1 fruit fly cellular context compared by ENCODE assay signal in the genomic region with DNA sequence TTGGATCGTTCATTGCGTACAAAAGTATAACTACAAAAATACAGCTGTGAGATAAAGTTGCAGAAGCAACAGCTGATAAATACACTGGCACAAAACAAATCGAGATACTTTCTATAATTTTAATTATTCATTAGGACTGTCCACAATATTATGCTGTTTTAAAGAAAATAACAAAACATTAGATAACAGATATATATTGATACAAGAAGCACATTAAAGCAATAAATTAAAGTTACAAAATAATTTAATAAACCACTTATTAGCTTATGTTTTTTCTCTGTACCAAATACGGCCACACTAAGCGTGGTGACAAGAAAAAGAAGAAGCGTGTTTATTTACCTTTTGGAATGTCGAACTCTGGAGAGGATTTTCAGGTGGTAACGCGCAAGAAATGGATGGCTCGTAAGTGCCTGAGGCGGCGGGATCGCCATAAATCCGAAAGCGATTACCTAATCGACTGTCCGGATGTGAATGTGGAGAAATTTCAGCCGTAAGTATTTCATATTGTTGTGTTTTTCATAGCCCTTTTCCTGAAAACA.
TF ChIP-seq lines count a peak whose summit lies in the region.

A gene (plus strand): TSS at position 316 of the 539 bp plus-strand sequence.
A gene (minus strand): TSS at position 489 of the 539 bp plus-strand sequence.

TF ChIP-seq in whole organism, embryonic, 481 proteins besides CTCF, POLR2A, EP300 and RAD21 (continued from another document and continues in another):
- no peak for TF ChIP-seq usp (GFP tag; optimal IDR thresholded peaks at IDR 0.05; lab: Kevin White, UChicago)
- peak; percentile 73 for TF ChIP-seq CG10274 (GFP tag; optimal IDR thresholded peaks at IDR 0.05; lab: Kevin White, UChicago)
- TF ChIP-seq Bgb (GFP tag; IDR thresholded peaks at IDR 0.05; lab: Robert Waterston, UW; ENCODE audit: partially characterized antibody): no peak
- peak; percentile 100 for TF ChIP-seq Ptx1 (GFP tag; IDR thresholded peaks at IDR 0.05; lab: Robert Waterston, UW)
- peak; percentile 89 for TF ChIP-seq CG12236 (GFP tag; optimal IDR thresholded peaks at IDR 0.05; lab: Kevin White, UChicago)
- TF ChIP-seq btn (GFP tag; optimal IDR thresholded peaks at IDR 0.05; lab: Kevin White, UChicago): peak; percentile 78
- TF ChIP-seq CG30020 (tag; optimal IDR thresholded peaks at IDR 0.05; lab: Kevin White, UChicago): peak; percentile 89
- TF ChIP-seq CG16813 (GFP tag; IDR thresholded peaks at IDR 0.05; lab: Robert Waterston, UW; ENCODE audit: partially characterized antibody): no peak
- peak; percentile 89 for TF ChIP-seq eyg (GFP tag; optimal IDR thresholded peaks at IDR 0.05; lab: Kevin White, UChicago)
- peak; percentile 94 for TF ChIP-seq CG3065 (GFP tag; optimal IDR thresholded peaks at IDR 0.05; lab: Kevin White, UChicago)
- TF ChIP-seq p53 (GFP tag; optimal IDR thresholded peaks at IDR 0.05; lab: Kevin White, UChicago): peak; percentile 70
- peak in 1 of 2 experiments; percentile 90 for TF ChIP-seq tll (GFP tag; optimal IDR thresholded peaks at IDR 0.05; lab: Kevin White, UChicago)
- peak; percentile 99 for TF ChIP-seq lmd (GFP tag; IDR thresholded peaks at IDR 0.05; lab: Robert Waterston, UW)
- peak; percentile 98 for TF ChIP-seq dmrt99B (tag; optimal IDR thresholded peaks at IDR 0.05; lab: Kevin White, UChicago)
- TF ChIP-seq grau (tag; optimal IDR thresholded peaks at IDR 0.05; lab: Kevin White, UChicago): peak; percentile 98
- peak; percentile 96 for TF ChIP-seq CG14050 (GFP tag; IDR thresholded peaks at IDR 0.05; lab: Robert Waterston, UW)
- peak; percentile 81 for TF ChIP-seq Myb (GFP tag; optimal IDR thresholded peaks at IDR 0.05; lab: Kevin White, UChicago)
- peak; percentile 56 for TF ChIP-seq MESR4 (GFP tag; optimal IDR thresholded peaks at IDR 0.05; lab: Kevin White, UChicago)
- peak; percentile 94 for TF ChIP-seq CG5245 (GFP tag; optimal IDR thresholded peaks at IDR 0.05; lab: Kevin White, UChicago)
- TF ChIP-seq CG30431 (GFP tag; optimal IDR thresholded peaks at IDR 0.05; lab: Kevin White, UChicago): peak; percentile 91
- TF ChIP-seq E2f1 (GFP tag; IDR thresholded peaks at IDR 0.05; lab: Robert Waterston, UW): peak; percentile 99
- TF ChIP-seq CG16863 (GFP tag; optimal IDR thresholded peaks at IDR 0.05; lab: Kevin White, UChicago): peak; percentile 94
- TF ChIP-seq fru (optimal IDR thresholded peaks at IDR 0.05; lab: Kevin White, UChicago): no peak
- TF ChIP-seq run (tag; optimal IDR thresholded peaks at IDR 0.05; lab: Kevin White, UChicago): peak; percentile 94
- peak in 1 of 3 experiments; percentile 93 for TF ChIP-seq Stat92E (GFP tag; optimal IDR thresholded peaks at IDR 0.05; lab: Kevin White, UChicago)
- TF ChIP-seq br (optimal IDR thresholded peaks at IDR 0.05; lab: Kevin White, UChicago): no peak
- TF ChIP-seq bigmax (GFP tag; optimal IDR thresholded peaks at IDR 0.05; lab: Kevin White, UChicago): peak; percentile 29
- TF ChIP-seq CG11398 (GFP tag; optimal IDR thresholded peaks at IDR 0.05; lab: Kevin White, UChicago): peak; percentile 84
- TF ChIP-seq org-1 (GFP tag; optimal IDR thresholded peaks at IDR 0.05; lab: Kevin White, UChicago): peak; percentile 93
- TF ChIP-seq ems (GFP tag; optimal IDR thresholded peaks at IDR 0.05; lab: Kevin White, UChicago): peak; percentile 93
- TF ChIP-seq maf-S (GFP tag; optimal IDR thresholded peaks at IDR 0.05; lab: Kevin White, UChicago): peak; percentile 94
- peak; percentile 97 for TF ChIP-seq twi (tag; optimal IDR thresholded peaks at IDR 0.05; lab: Kevin White, UChicago)
- peak; percentile 89 for TF ChIP-seq CG9876 (GFP tag; optimal IDR thresholded peaks at IDR 0.05; lab: Kevin White, UChicago)
- peak; percentile 87 for TF ChIP-seq luna (GFP tag; optimal IDR thresholded peaks at IDR 0.05; lab: Kevin White, UChicago)
- TF ChIP-seq CG15514 (GFP tag; optimal IDR thresholded peaks at IDR 0.05; lab: Kevin White, UChicago): peak; percentile 85
- peak; percentile 96 for TF ChIP-seq kay (GFP tag; optimal IDR thresholded peaks at IDR 0.05; lab: Kevin White, UChicago)
- TF ChIP-seq chif (GFP tag; optimal IDR thresholded peaks at IDR 0.05; lab: Kevin White, UChicago): peak; percentile 93 to 98
- TF ChIP-seq sim (GFP tag; IDR thresholded peaks at IDR 0.05; lab: Robert Waterston, UW): peak; percentile 97
- TF ChIP-seq ase (GFP tag; IDR thresholded peaks at IDR 0.05; lab: Robert Waterston, UW): peak; percentile 98
- TF ChIP-seq Dip3 (GFP tag; optimal IDR thresholded peaks at IDR 0.05; lab: Kevin White, UChicago): peak; percentile 94
- peak; percentile 100 for TF ChIP-seq gem (tag; optimal IDR thresholded peaks at IDR 0.05; lab: Kevin White, UChicago)
- TF ChIP-seq CG7271 (tag; optimal IDR thresholded peaks at IDR 0.05; lab: Kevin White, UChicago): peak; percentile 96
- peak; percentile 96 to 99 for TF ChIP-seq dpn (GFP tag; optimal IDR thresholded peaks at IDR 0.05; lab: Kevin White, UChicago)
- peak; percentile 98 for TF ChIP-seq CG2678 (tag; optimal IDR thresholded peaks at IDR 0.05; lab: Kevin White, UChicago)
- TF ChIP-seq CG8944 (GFP tag; optimal IDR thresholded peaks at IDR 0.05; lab: Kevin White, UChicago): peak; percentile 92
- peak; percentile 99 for TF ChIP-seq vvl (GFP tag; IDR thresholded peaks at IDR 0.05; lab: Robert Waterston, UW)
- peak; percentile 95 for TF ChIP-seq CG31224 (GFP tag; IDR thresholded peaks at IDR 0.05; lab: Robert Waterston, UW)
- TF ChIP-seq onecut (GFP tag; IDR thresholded peaks at IDR 0.05; lab: Robert Waterston, UW): peak; percentile 92
- TF ChIP-seq Pdp1 (GFP tag; optimal IDR thresholded peaks at IDR 0.05; lab: Kevin White, UChicago): peak; percentile 94 to 95
- TF ChIP-seq psq (GFP tag; optimal IDR thresholded peaks at IDR 0.05; lab: Kevin White, UChicago): peak; percentile 92
- peak; percentile 98 for TF ChIP-seq B-H1 (GFP tag; IDR thresholded peaks at IDR 0.05; lab: Robert Waterston, UW)
- TF ChIP-seq H15 (GFP tag; IDR thresholded peaks at IDR 0.05; lab: Robert Waterston, UW): peak; percentile 98
- peak; percentile 94 for TF ChIP-seq CG13296 (GFP tag; optimal IDR thresholded peaks at IDR 0.05; lab: Kevin White, UChicago)
- TF ChIP-seq CG12744 (GFP tag; optimal IDR thresholded peaks at IDR 0.05; lab: Kevin White, UChicago): peak; percentile 94
- TF ChIP-seq CG15601 (tag; optimal IDR thresholded peaks at IDR 0.05; lab: Kevin White, UChicago): peak; percentile 98
- peak; percentile 98 for TF ChIP-seq CG10366 (GFP tag; IDR thresholded peaks at IDR 0.05; lab: Robert Waterston, UW)
- peak; percentile 94 for TF ChIP-seq HLH54F (GFP tag; optimal IDR thresholded peaks at IDR 0.05; lab: Kevin White, UChicago)
- peak; percentile 82 for TF ChIP-seq exex (tag; optimal IDR thresholded peaks at IDR 0.05; lab: Kevin White, UChicago)
- peak; percentile 98 for TF ChIP-seq croc (GFP tag; conservative IDR thresholded peaks at IDR 0.05; lab: Robert Waterston, UW)
- TF ChIP-seq CG32772 (GFP tag; IDR thresholded peaks at IDR 0.05; lab: Robert Waterston, UW): peak; percentile 99
- TF ChIP-seq CG2889 (GFP tag; IDR thresholded peaks at IDR 0.05; lab: Robert Waterston, UW): peak; percentile 98
- TF ChIP-seq CrebB (tag; optimal IDR thresholded peaks at IDR 0.05; lab: Kevin White, UChicago): peak; percentile 96
- TF ChIP-seq Gug (GFP tag; IDR thresholded peaks at IDR 0.05; lab: Robert Waterston, UW): peak; percentile 95
- peak; percentile 95 for TF ChIP-seq CG9437 (GFP tag; optimal IDR thresholded peaks at IDR 0.05; lab: Kevin White, UChicago)
- TF ChIP-seq CG18619 (GFP tag; optimal IDR thresholded peaks at IDR 0.05; lab: Kevin White, UChicago): peak; percentile 96
- peak; percentile 74; the same call in 2 of the 3 replicates for TF ChIP-seq sr (GFP tag; IDR thresholded peaks at IDR 0.05; lab: Robert Waterston, UW)
- TF ChIP-seq CkIIα-i1 (GFP tag; IDR thresholded peaks at IDR 0.05; lab: Robert Waterston, UW): peak; percentile 67
- TF ChIP-seq wek (GFP tag; optimal IDR thresholded peaks at IDR 0.05; lab: Kevin White, UChicago): peak; percentile 68
- peak; percentile 97 for TF ChIP-seq tin (GFP tag; optimal IDR thresholded peaks at IDR 0.05; lab: Kevin White, UChicago)
- no peak for TF ChIP-seq ash1 (GFP tag; optimal IDR thresholded peaks at IDR 0.05; lab: Kevin White, UChicago)
- TF ChIP-seq Lpt (GFP tag; optimal IDR thresholded peaks at IDR 0.05; lab: Kevin White, UChicago): no peak
- TF ChIP-seq sens-2 (GFP tag; IDR thresholded peaks at IDR 0.05; lab: Robert Waterston, UW): peak; percentile 93
- TF ChIP-seq D19B (GFP tag; optimal IDR thresholded peaks at IDR 0.05; lab: Kevin White, UChicago): peak; percentile 79
- peak; percentile 99 for TF ChIP-seq slbo (GFP tag; IDR thresholded peaks at IDR 0.05; lab: Robert Waterston, UW)
- peak; percentile 99 for TF ChIP-seq Abd-B (GFP tag; optimal IDR thresholded peaks at IDR 0.05; lab: Kevin White, UChicago)
- TF ChIP-seq TFAM (GFP tag; optimal IDR thresholded peaks at IDR 0.05; lab: Kevin White, UChicago): peak; percentile 66
- TF ChIP-seq fd102C (GFP tag; optimal IDR thresholded peaks at IDR 0.05; lab: Kevin White, UChicago): peak; percentile 95
- TF ChIP-seq CG8359 (GFP tag; optimal IDR thresholded peaks at IDR 0.05; lab: Kevin White, UChicago; ENCODE audit: borderline replicate concordance): peak; percentile 80
- TF ChIP-seq salm (tag; optimal IDR thresholded peaks at IDR 0.05; lab: Kevin White, UChicago): peak; percentile 97
- peak; percentile 87 for TF ChIP-seq CG4328 (GFP tag; optimal IDR thresholded peaks at IDR 0.05; lab: Kevin White, UChicago)
- TF ChIP-seq az2 (GFP tag; optimal IDR thresholded peaks at IDR 0.05; lab: Kevin White, UChicago): peak; percentile 99
- TF ChIP-seq odd (GFP tag; optimal IDR thresholded peaks at IDR 0.05; lab: Kevin White, UChicago): no peak
- peak; percentile 96 for TF ChIP-seq bcd (GFP tag; optimal IDR thresholded peaks at IDR 0.05; lab: Kevin White, UChicago)
- TF ChIP-seq CG14710 (tag; optimal IDR thresholded peaks at IDR 0.05; lab: Kevin White, UChicago): peak; percentile 98
- TF ChIP-seq Xbp1 (GFP tag; optimal IDR thresholded peaks at IDR 0.05; lab: Kevin White, UChicago): peak; percentile 98
- TF ChIP-seq gcm (GFP tag; optimal IDR thresholded peaks at IDR 0.05; lab: Kevin White, UChicago): peak; percentile 99
- TF ChIP-seq CG7745 (tag; optimal IDR thresholded peaks at IDR 0.05; lab: Kevin White, UChicago): peak; percentile 90
- TF ChIP-seq CG11247 (GFP tag; IDR thresholded peaks at IDR 0.05; lab: Robert Waterston, UW): peak; percentile 98
- peak; percentile 97 for TF ChIP-seq CG11504 (tag; optimal IDR thresholded peaks at IDR 0.05; lab: Kevin White, UChicago)
- TF ChIP-seq CG1233 (GFP tag; optimal IDR thresholded peaks at IDR 0.05; lab: Kevin White, UChicago): peak; percentile 96
- TF ChIP-seq zf30C (GFP tag; optimal IDR thresholded peaks at IDR 0.05; lab: Kevin White, UChicago): peak; percentile 99
- peak; percentile 72 for TF ChIP-seq crol (GFP tag; IDR thresholded peaks at IDR 0.05; lab: Robert Waterston, UW)
- TF ChIP-seq Fer3 (tag; optimal IDR thresholded peaks at IDR 0.05; lab: Kevin White, UChicago): peak; percentile 98
- peak; percentile 96 for TF ChIP-seq lab (GFP tag; optimal IDR thresholded peaks at IDR 0.05; lab: Kevin White, UChicago)
- TF ChIP-seq CG42726 (GFP tag; IDR thresholded peaks at IDR 0.05; lab: Robert Waterston, UW; ENCODE audit: partially characterized antibody): no peak
- peak in 1 of 2 experiments; percentile 70 for TF ChIP-seq eve (GFP tag; optimal IDR thresholded peaks at IDR 0.05; lab: Kevin White, UChicago)
- TF ChIP-seq ttk (GFP tag; IDR thresholded peaks at IDR 0.05; lab: Robert Waterston, UW): peak; percentile 99
- peak; percentile 94 for TF ChIP-seq NC2β (GFP tag; optimal IDR thresholded peaks at IDR 0.05; lab: Kevin White, UChicago)
- TF ChIP-seq chinmo (GFP tag; IDR thresholded peaks at IDR 0.05; lab: Robert Waterston, UW; ENCODE audit: partially characterized antibody): no peak
- peak; percentile 65 for TF ChIP-seq Dip2 (GFP tag; IDR thresholded peaks at IDR 0.05; lab: Robert Waterston, UW)
- peak; percentile 97 for TF ChIP-seq tap (tag; optimal IDR thresholded peaks at IDR 0.05; lab: Kevin White, UChicago)
- peak; percentile 92 for TF ChIP-seq fu2 (GFP tag; optimal IDR thresholded peaks at IDR 0.05; lab: Kevin White, UChicago)
- peak; percentile 97 for TF ChIP-seq HmgZ (tag; optimal IDR thresholded peaks at IDR 0.05; lab: Kevin White, UChicago)
- TF ChIP-seq CG8765 (GFP tag; IDR thresholded peaks at IDR 0.05; lab: Robert Waterston, UW): peak; percentile 95
- TF ChIP-seq CoRest (tag; optimal IDR thresholded peaks at IDR 0.05; lab: Kevin White, UChicago): peak; percentile 99
- peak; percentile 98 for TF ChIP-seq Dek (tag; optimal IDR thresholded peaks at IDR 0.05; lab: Kevin White, UChicago)
- peak; percentile 95 for TF ChIP-seq Gsc (GFP tag; IDR thresholded peaks at IDR 0.05; lab: Robert Waterston, UW)
- peak; percentile 77 for TF ChIP-seq Jarid2 (GFP tag; optimal IDR thresholded peaks at IDR 0.05; lab: Kevin White, UChicago)
- TF ChIP-seq D (optimal IDR thresholded peaks at IDR 0.05; lab: Kevin White, UChicago): no peak
- TF ChIP-seq D (GFP tag; optimal IDR thresholded peaks at IDR 0.05; lab: Kevin White, UChicago): peak; percentile 94
- peak; percentile 96 for TF ChIP-seq Hmr (GFP tag; optimal IDR thresholded peaks at IDR 0.05; lab: Kevin White, UChicago)
- TF ChIP-seq Meics (GFP tag; optimal IDR thresholded peaks at IDR 0.05; lab: Kevin White, UChicago): peak; percentile 95
- peak; percentile 99 for TF ChIP-seq Sox102F (GFP tag; optimal IDR thresholded peaks at IDR 0.05; lab: Kevin White, UChicago)
- peak; percentile 98 for TF ChIP-seq Nf-YA (GFP tag; IDR thresholded peaks at IDR 0.05; lab: Robert Waterston, UW)
- TF ChIP-seq Side (GFP tag; optimal IDR thresholded peaks at IDR 0.05; lab: Kevin White, UChicago): peak; percentile 90
- TF ChIP-seq amos (GFP tag; IDR thresholded peaks at IDR 0.05; lab: Robert Waterston, UW; ENCODE audit: partially characterized antibody): no peak
- TF ChIP-seq Aef1 (GFP tag; IDR thresholded peaks at IDR 0.05; lab: Robert Waterston, UW): peak; percentile 97
- peak; percentile 91 for TF ChIP-seq bowl (GFP tag; IDR thresholded peaks at IDR 0.05; lab: Robert Waterston, UW)
- TF ChIP-seq inv (GFP tag; IDR thresholded peaks at IDR 0.05; lab: Robert Waterston, UW; ENCODE audit: partially characterized antibody): no peak
- no peak for TF ChIP-seq corto (GFP tag; optimal IDR thresholded peaks at IDR 0.05; lab: Kevin White, UChicago)
- peak; percentile 88 for TF ChIP-seq CG34376 (GFP tag; optimal IDR thresholded peaks at IDR 0.05; lab: Kevin White, UChicago)
- TF ChIP-seq CG10565 (GFP tag; optimal IDR thresholded peaks at IDR 0.05; lab: Kevin White, UChicago): peak; percentile 87
- TF ChIP-seq sisA (GFP tag; IDR thresholded peaks at IDR 0.05; lab: Robert Waterston, UW): peak; percentile 98
- TF ChIP-seq Tbp (GFP tag; optimal IDR thresholded peaks at IDR 0.05; lab: Kevin White, UChicago): no peak
